Fruit fly (Drosophila melanogaster): ENCODE data around the gene CG15196.

CG15196 gene

DNA sequence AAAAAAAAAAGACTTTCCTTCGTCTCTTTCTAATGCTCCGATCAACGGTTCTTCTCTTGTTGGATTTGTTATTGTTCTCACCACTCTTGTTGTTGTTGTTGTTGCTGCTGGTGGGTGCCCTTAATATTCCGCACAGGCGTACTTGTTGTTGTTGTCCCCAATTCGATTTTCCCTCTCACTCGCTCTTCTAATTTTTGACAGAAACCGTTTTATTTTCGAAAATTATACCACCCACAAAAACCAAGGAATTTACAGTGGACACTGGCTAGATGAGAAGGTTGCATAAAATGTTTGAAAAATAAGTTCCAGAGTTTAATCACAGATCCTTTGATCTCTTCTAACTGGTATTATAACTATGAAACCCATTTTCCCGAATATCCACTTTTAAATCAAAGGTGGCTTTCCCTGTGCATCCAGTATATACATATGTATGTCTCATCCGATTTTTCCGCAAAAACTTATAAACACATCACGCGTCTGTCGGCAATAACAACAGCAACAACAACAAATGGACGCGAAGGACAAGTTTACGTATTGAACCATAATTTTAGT is 18.3 kb upstream of the CG15196 start:
- no peak for TF ChIP-seq Pif1B (GFP tag; optimal IDR thresholded peaks at IDR 0.05)
- TF ChIP-seq fd96Ca (GFP tag; IDR thresholded peaks at IDR 0.05): 0 out of 3 replicates have a peak, but pooled peaks have one; percentile 7

DNA sequence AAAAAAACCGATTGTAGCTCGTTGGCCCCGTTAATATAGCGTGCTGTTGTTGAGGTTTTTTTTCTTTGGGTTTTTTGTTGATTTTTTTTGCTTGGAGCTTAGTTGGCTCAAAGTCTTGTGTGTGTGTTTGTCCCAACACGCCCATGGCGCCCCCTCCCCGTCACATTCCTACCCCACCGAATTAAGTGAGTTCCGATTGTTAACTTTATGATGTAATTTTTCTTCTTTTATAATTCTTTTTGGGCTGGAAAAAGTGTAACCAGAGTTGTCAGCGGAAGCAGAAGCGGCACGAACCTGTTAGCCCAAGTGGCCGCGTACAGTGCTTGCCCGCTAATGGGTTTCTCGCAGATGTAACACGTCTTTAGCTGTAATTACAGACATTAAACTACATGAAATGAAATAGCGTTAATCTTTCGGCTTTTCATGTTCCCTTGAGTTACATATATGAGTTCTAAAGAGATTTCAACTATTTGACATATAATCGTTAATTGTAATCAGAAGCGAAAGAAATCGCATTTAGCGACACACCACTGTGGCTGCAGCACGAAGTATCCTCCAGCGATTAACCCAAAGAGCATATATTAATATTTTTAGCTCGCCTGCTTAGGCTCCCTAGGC is 16.6 kb upstream of the CG15196 start:
- TF ChIP-seq rn (GFP tag; IDR thresholded peaks at IDR 0.05): no peak
- no peak for TF ChIP-seq D1 (tag; optimal IDR thresholded peaks at IDR 0.05)
- TF ChIP-seq CG10348 (GFP tag; IDR thresholded peaks at IDR 0.05): no peak
- TF ChIP-seq CG34367 (tag; optimal IDR thresholded peaks at IDR 0.05): no peak
- 0 out of 3 replicates have a peak, but pooled peaks have one; percentile 11 for TF ChIP-seq CG4496 (GFP tag; IDR thresholded peaks at IDR 0.05)
- no peak for TF ChIP-seq gl (tag; optimal IDR thresholded peaks at IDR 0.05)
- no peak for TF ChIP-seq Pif1B (GFP tag; optimal IDR thresholded peaks at IDR 0.05)
- TF ChIP-seq CG8301 (tag; optimal IDR thresholded peaks at IDR 0.05): no peak
- TF ChIP-seq Ets98B (GFP tag; IDR thresholded peaks at IDR 0.05): no peak
- no peak for TF ChIP-seq CG13204 (GFP tag; optimal IDR thresholded peaks at IDR 0.05)
- no peak for TF ChIP-seq CG8159 (tag; optimal IDR thresholded peaks at IDR 0.05)
- no peak for TF ChIP-seq CG15710 (tag; optimal IDR thresholded peaks at IDR 0.05)
- TF ChIP-seq CG32121 (GFP tag; IDR thresholded peaks at IDR 0.05): peak; percentile 50; the same call in 1 of the 2 replicates

DNA sequence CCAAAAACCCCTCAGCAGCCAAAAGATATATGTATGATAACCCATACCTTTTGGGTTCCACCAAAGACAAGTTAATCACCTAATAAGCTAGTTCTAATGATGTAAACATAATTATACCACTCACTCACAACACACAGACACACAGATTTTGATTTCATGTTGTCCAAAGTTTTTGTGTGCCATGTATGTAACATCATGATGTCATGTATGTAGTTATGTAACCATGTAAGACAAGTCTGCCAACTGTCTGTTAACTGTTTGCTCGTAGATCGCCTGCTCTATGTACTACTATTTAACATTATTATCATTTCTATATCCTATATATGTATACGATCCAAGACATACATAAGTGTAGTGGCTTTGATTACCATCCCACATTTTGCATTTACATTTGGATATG is 5.5 kb upstream of the CG15196 start:
- no peak for TF ChIP-seq Ets98B (GFP tag; IDR thresholded peaks at IDR 0.05)
- no peak for TF ChIP-seq CG34367 (tag; optimal IDR thresholded peaks at IDR 0.05)

DNA sequence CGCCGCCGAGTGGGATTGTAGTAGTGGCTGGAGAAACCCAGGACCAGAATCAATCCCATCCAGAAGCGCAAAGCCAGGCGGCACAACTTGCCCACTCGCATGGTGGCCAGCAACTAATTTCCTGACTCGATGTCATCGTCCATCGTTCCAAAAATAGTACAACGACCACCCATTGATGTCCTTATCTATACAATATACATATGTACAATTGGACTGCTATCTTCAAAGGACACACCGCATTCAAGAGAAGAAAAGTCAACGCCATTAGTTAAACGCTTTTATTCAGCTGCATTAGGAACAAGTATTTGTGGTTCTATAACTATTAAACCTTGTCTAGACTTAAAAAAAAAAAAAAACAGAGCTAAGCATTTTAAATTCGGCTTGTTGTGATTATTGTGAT is 3.3 kb downstream of the CG15196 start, which contains the start of gene Gr10b:
Gene Gr10b, minus strand, starts transcription at position 101 of the 400 bp plus-strand sequence.
- TF ChIP-seq D1 (tag; optimal IDR thresholded peaks at IDR 0.05) (no peak), CG34367 (tag; optimal IDR thresholded peaks at IDR 0.05) (no peak), CG4496 (GFP tag; IDR thresholded peaks at IDR 0.05) (no peak), Snoo (tag; optimal IDR thresholded peaks at IDR 0.05) (no peak), rn (GFP tag; IDR thresholded peaks at IDR 0.05) (no peak), CG15710 (tag; optimal IDR thresholded peaks at IDR 0.05) (no peak), CG10348 (GFP tag; IDR thresholded peaks at IDR 0.05) (no peak), fd96Ca (GFP tag; IDR thresholded peaks at IDR 0.05) (no peak), Pif1A (GFP tag; optimal IDR thresholded peaks at IDR 0.05) (no peak), CG13204 (GFP tag; optimal IDR thresholded peaks at IDR 0.05) (no peak), CG8301 (tag; optimal IDR thresholded peaks at IDR 0.05) (no peak), CG14655 (GFP tag; optimal IDR thresholded peaks at IDR 0.05) (no peak), gl (tag; optimal IDR thresholded peaks at IDR 0.05) (no peak), CG12605 (GFP tag; IDR thresholded peaks at IDR 0.05) (no peak), CG32121 (GFP tag; IDR thresholded peaks at IDR 0.05) (no peak), EcR (GFP tag; optimal IDR thresholded peaks at IDR 0.05) (no peak), Ets98B (GFP tag; IDR thresholded peaks at IDR 0.05) (no peak), CG8159 (tag; optimal IDR thresholded peaks at IDR 0.05) (no peak)

DNA sequence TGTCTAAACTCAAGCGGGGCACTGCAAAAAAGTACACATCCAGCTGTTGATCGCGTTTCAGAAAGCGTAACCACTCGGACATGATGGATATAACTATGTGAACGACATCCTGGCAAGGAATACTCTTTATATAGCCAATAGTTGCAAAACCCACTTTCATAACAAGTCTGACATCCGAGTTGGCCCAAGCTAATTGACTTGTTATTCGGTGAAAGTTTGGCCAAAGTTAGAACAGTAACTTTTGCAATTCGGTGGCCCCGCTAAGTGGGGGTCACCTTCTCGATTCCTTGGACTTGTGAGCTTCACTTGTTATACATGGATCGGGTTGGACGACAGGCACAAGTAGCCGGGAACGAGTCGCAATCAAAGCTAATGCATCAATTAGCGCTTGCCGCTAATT is 7.6 kb downstream of the CG15196 start, which contains the start of the genes Gr10a and Or10a:
Gene Gr10a, minus strand, starts transcription at position 101 of the 400 bp plus-strand sequence.
Gene Or10a, minus strand, starts transcription at position 101 of the 400 bp plus-strand sequence.
- TF ChIP-seq CG15710 (tag; optimal IDR thresholded peaks at IDR 0.05) (no peak), CG14655 (GFP tag; optimal IDR thresholded peaks at IDR 0.05) (no peak), Pif1A (GFP tag; optimal IDR thresholded peaks at IDR 0.05) (no peak), gl (tag; optimal IDR thresholded peaks at IDR 0.05) (no peak), D1 (tag; optimal IDR thresholded peaks at IDR 0.05) (no peak), fd96Ca (GFP tag; IDR thresholded peaks at IDR 0.05) (no peak), CG12605 (GFP tag; IDR thresholded peaks at IDR 0.05) (no peak), Snoo (tag; optimal IDR thresholded peaks at IDR 0.05) (no peak), Ets98B (GFP tag; IDR thresholded peaks at IDR 0.05) (no peak), EcR (GFP tag; optimal IDR thresholded peaks at IDR 0.05) (no peak), CG13204 (GFP tag; optimal IDR thresholded peaks at IDR 0.05) (no peak), CG17806 (tag; optimal IDR thresholded peaks at IDR 0.05) (no peak)

DNA sequence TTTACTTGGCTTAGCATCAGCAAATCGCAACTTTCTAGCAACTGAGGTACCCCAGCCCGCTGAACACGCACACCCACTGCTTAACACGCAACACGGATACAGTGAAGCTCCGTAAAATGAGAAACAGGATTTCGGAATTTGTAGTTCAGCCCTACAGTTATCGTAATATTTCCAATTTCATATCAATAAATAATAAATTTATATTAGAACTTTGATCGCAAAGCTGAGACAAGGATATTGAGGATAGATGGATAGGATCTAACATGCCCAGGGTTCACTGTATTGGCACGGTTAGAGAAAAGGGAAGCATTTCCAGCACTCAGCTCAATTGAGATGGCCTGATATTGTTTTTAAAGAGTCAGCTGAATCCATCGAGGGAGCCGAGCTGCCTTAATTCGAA is 9.5 kb downstream of the CG15196 start:
- no peak for TF ChIP-seq CG9948 (tag; optimal IDR thresholded peaks at IDR 0.05)
- TF ChIP-seq CG12605 (GFP tag; IDR thresholded peaks at IDR 0.05): no peak
- TF ChIP-seq CG14655 (GFP tag; optimal IDR thresholded peaks at IDR 0.05): peak; percentile 39
- TF ChIP-seq CG32121 (GFP tag; IDR thresholded peaks at IDR 0.05): no peak
- TF ChIP-seq CG13204 (GFP tag; optimal IDR thresholded peaks at IDR 0.05): no peak
- TF ChIP-seq Ets98B (GFP tag; IDR thresholded peaks at IDR 0.05): 0 out of 2 replicates have a peak, but pooled peaks have one; percentile 10
- peak; percentile 29; the same call in 1 of the 3 replicates for TF ChIP-seq fd96Ca (GFP tag; IDR thresholded peaks at IDR 0.05)
- no peak for TF ChIP-seq CG17806 (tag; optimal IDR thresholded peaks at IDR 0.05)
- TF ChIP-seq CG8159 (tag; optimal IDR thresholded peaks at IDR 0.05): no peak
- no peak for TF ChIP-seq CG8301 (tag; optimal IDR thresholded peaks at IDR 0.05)
- TF ChIP-seq Snoo (tag; optimal IDR thresholded peaks at IDR 0.05): no peak
- TF ChIP-seq rn (GFP tag; IDR thresholded peaks at IDR 0.05): no peak
- TF ChIP-seq CG34367 (tag; optimal IDR thresholded peaks at IDR 0.05): no peak
- TF ChIP-seq gl (tag; optimal IDR thresholded peaks at IDR 0.05): no peak
- no peak for TF ChIP-seq Pif1A (GFP tag; optimal IDR thresholded peaks at IDR 0.05)
- no peak for TF ChIP-seq D1 (tag; optimal IDR thresholded peaks at IDR 0.05)
- no peak for TF ChIP-seq CG10348 (GFP tag; IDR thresholded peaks at IDR 0.05)
- TF ChIP-seq EcR (GFP tag; optimal IDR thresholded peaks at IDR 0.05): no peak
- TF ChIP-seq CG4496 (GFP tag; IDR thresholded peaks at IDR 0.05): 0 out of 3 replicates have a peak, but pooled peaks have one; percentile 20
- no peak for TF ChIP-seq Pif1B (GFP tag; optimal IDR thresholded peaks at IDR 0.05)
- no peak for TF ChIP-seq CG15710 (tag; optimal IDR thresholded peaks at IDR 0.05)
